Worm (Caenorhabditis elegans) whole organism, L3 larva: ENCODE data around the gene tim-1.
A peak's percentile ranks its signal among the peaks of the same experiment; 100 is the strongest.

Experiments
- R02D3.7 ChIP-seq: fragments of 150-350 bp; optimal IDR thresholded peaks from 2 replicates; lab custom pipeline; 2014; ENCODE audit warnings: missing biosample characterization, missing genetic modification characterization
- ZK546.5 ChIP-seq: sonication (generic microtip); optimal IDR thresholded peaks from 2 replicates; lab custom pipeline; 2017; ENCODE audit warnings: missing biosample characterization, missing genetic modification characterization
- ceh-16 ChIP-seq: sonication (generic microtip); optimal IDR thresholded peaks from 2 replicates; lab custom pipeline; 2017; ENCODE audit warnings: missing biosample characterization, missing genetic modification characterization
- ceh-28 ChIP-seq: fragments of 150-350 bp; optimal IDR thresholded peaks from 2 replicates; lab custom pipeline; 2014; ENCODE audit warnings: missing biosample characterization, missing genetic modification reagents, missing genetic modification characterization
- ceh-82 ChIP-seq: fragments of 150-350 bp; optimal IDR thresholded peaks from 2 replicates; lab custom pipeline; 2014; ENCODE audit warnings: missing biosample characterization, missing genetic modification characterization
- ceh-9 ChIP-seq: sonication (generic microtip); optimal IDR thresholded peaks from 2 replicates; lab custom pipeline; 2018; ENCODE audit warnings: missing biosample characterization, missing genetic modification characterization
- daf-12 ChIP-seq: fragments of 150-350 bp; optimal IDR thresholded peaks from 2 replicates; lab custom pipeline; 2014; ENCODE audit warnings: missing biosample characterization, missing genetic modification reagents, missing genetic modification characterization
- egl-27 ChIP-seq: sonication (generic microtip); optimal IDR thresholded peaks from 4 replicates; lab custom pipeline; 2017; ENCODE audit warnings: missing biosample characterization, missing genetic modification reagents, missing genetic modification characterization
- elt-1 ChIP-seq: fragments of 150-350 bp; optimal IDR thresholded peaks from 2 replicates; lab custom pipeline; 2014; ENCODE audit warnings: missing biosample characterization, missing genetic modification characterization
- elt-3 ChIP-seq, 3 experiments: fragments of 150-350 bp in 1 of 3; sonication (generic microtip) in 2 of 3; optimal IDR thresholded peaks; 2 replicates in 2 of 3; 4 replicates in 1 of 3; lab custom pipeline; 2014 to 2017; ENCODE audit warnings: missing biosample characterization in 3 of 3, missing genetic modification characterization in 3 of 3
- eor-1 ChIP-seq, 2 experiments: fragments of 150-350 bp; optimal IDR thresholded peaks; 2 replicates each; lab custom pipeline; 2014 to 2018; ENCODE audit warnings: missing biosample characterization in 2 of 2, missing genetic modification characterization in 2 of 2
- fkh-10 ChIP-seq: sonication (generic microtip); optimal IDR thresholded peaks from 2 replicates; lab custom pipeline; 2017; ENCODE audit warnings: missing biosample characterization, missing genetic modification reagents, missing genetic modification characterization
- fkh-2 ChIP-seq: fragments of 150-350 bp; optimal IDR thresholded peaks from 2 replicates; lab custom pipeline; 2014; ENCODE audit warnings: missing biosample characterization, missing genetic modification reagents, missing genetic modification characterization
- fos-1 ChIP-seq: fragments of 150-350 bp; optimal IDR thresholded peaks from 2 replicates; lab custom pipeline; 2014; ENCODE audit warnings: missing biosample characterization, missing genetic modification characterization
- hmg-11 ChIP-seq: sonication (generic microtip); optimal IDR thresholded peaks from 2 replicates; lab custom pipeline; 2016; ENCODE audit warnings: missing genetic modification characterization, missing compliant biosample characterization
- jun-1 ChIP-seq: fragments of 150-350 bp; optimal IDR thresholded peaks from 2 replicates; lab custom pipeline; 2014; ENCODE audit warnings: missing biosample characterization, missing genetic modification reagents, missing genetic modification characterization
- lsy-12 ChIP-seq: sonication (generic microtip); optimal IDR thresholded peaks from 2 replicates; lab custom pipeline; 2016; ENCODE audit warnings: mild to moderate bottlenecking, missing genetic modification characterization, missing compliant biosample characterization
- mdl-1 ChIP-seq: fragments of 150-350 bp; optimal IDR thresholded peaks from 2 replicates; lab custom pipeline; 2014; ENCODE audit warnings: missing biosample characterization, missing genetic modification characterization
- nfya-1 ChIP-seq: sonication (generic microtip); optimal IDR thresholded peaks from 2 replicates; lab custom pipeline; 2017; ENCODE audit warnings: missing genetic modification characterization, mild to moderate bottlenecking, missing compliant biosample characterization, antibody characterized with exemption, moderate library complexity; ENCODE audit not compliant: insufficient read depth
- nhr-11 ChIP-seq: fragments of 150-350 bp; optimal IDR thresholded peaks from 2 replicates; lab custom pipeline; 2014; ENCODE audit warnings: missing biosample characterization, missing genetic modification characterization
- nhr-23 ChIP-seq: fragments of 150-350 bp; optimal IDR thresholded peaks from 2 replicates; lab custom pipeline; 2014; ENCODE audit warnings: missing biosample characterization, missing genetic modification reagents, missing genetic modification characterization
- nhr-237 ChIP-seq: fragments of 150-350 bp; optimal IDR thresholded peaks from 2 replicates; lab custom pipeline; 2014; ENCODE audit warnings: missing biosample characterization, missing genetic modification characterization
- nhr-28 ChIP-seq: fragments of 150-350 bp; optimal IDR thresholded peaks from 2 replicates; lab custom pipeline; 2014; ENCODE audit warnings: missing biosample characterization, missing genetic modification characterization
- nhr-43 ChIP-seq: sonication (generic microtip); optimal IDR thresholded peaks from 2 replicates; lab custom pipeline; 2016; ENCODE audit warnings: mild to moderate bottlenecking, missing genetic modification characterization, missing compliant biosample characterization; ENCODE audit not compliant: poor library complexity, severe bottlenecking
- nhr-67 ChIP-seq: fragments of 150-350 bp; optimal IDR thresholded peaks from 2 replicates; lab custom pipeline; 2014; ENCODE audit warnings: missing biosample characterization, missing genetic modification characterization
- nhr-77 ChIP-seq: fragments of 150-350 bp; optimal IDR thresholded peaks from 2 replicates; lab custom pipeline; 2014; ENCODE audit warnings: missing biosample characterization, missing genetic modification characterization
- pha-4 ChIP-seq: fragments of 150-350 bp; optimal IDR thresholded peaks from 2 replicates; lab custom pipeline; 2014; ENCODE audit warnings: missing biosample characterization, missing genetic modification reagents, missing genetic modification characterization
- pqm-1 ChIP-seq: fragments of 150-350 bp; optimal IDR thresholded peaks from 2 replicates; lab custom pipeline; 2017; ENCODE audit warnings: missing biosample characterization, missing genetic modification characterization, inconsistent platforms
- sea-2 ChIP-seq: fragments of 150-350 bp; sonication (generic microtip); optimal IDR thresholded peaks from 4 replicates; lab custom pipeline; 2014; ENCODE audit warnings: missing biosample characterization, missing genetic modification reagents, missing genetic modification characterization
- skn-1 ChIP-seq: fragments of 150-350 bp; optimal IDR thresholded peaks from 2 replicates; lab custom pipeline; 2014; ENCODE audit warnings: missing biosample characterization, missing genetic modification characterization
- snpc-4 ChIP-seq: fragments of 150-350 bp; optimal IDR thresholded peaks from 2 replicates; lab custom pipeline; 2014; ENCODE audit warnings: missing biosample characterization, missing genetic modification characterization
- unc-39 ChIP-seq: sonication (generic microtip); optimal IDR thresholded peaks from 4 replicates; lab custom pipeline; 2017; ENCODE audit warnings: missing biosample characterization, missing genetic modification characterization
- zag-1 ChIP-seq: fragments of 150-350 bp; optimal IDR thresholded peaks from 2 replicates; lab custom pipeline; 2014; ENCODE audit warnings: missing biosample characterization, missing genetic modification characterization
- ztf-11 ChIP-seq: fragments of 150-350 bp; optimal IDR thresholded peaks from 2 replicates; lab custom pipeline; 2014; ENCODE audit warnings: missing biosample characterization, missing genetic modification characterization
- ztf-4 ChIP-seq: fragments of 150-350 bp; optimal IDR thresholded peaks from 2 replicates; lab custom pipeline; 2014; ENCODE audit warnings: missing biosample characterization, missing genetic modification characterization

Gene tim-1

ce11 chrIII:12273598-12274090 lies 23.7 kb upstream of the tim-1 start, which contains the start of the genes Y75B8A.24 and Y75B8A.25 (continued):
- TF ChIP-seq nhr-77 (tag; lab: Kevin White, UChicago) (no peak), lsy-12 (tag; lab: Kevin White, UChicago) (peak; percentile 37), pha-4 (tag; lab: Kevin White, UChicago) (peak; percentile 64), eor-1 (tag; optimal IDR thresholded peaks at IDR 0.05; lab: Kevin White, UChicago) (peak in 1 of 2 experiments; percentile 25), pqm-1 (tag; lab: Kevin White, UChicago) (no peak), nhr-11 (no peak), ceh-28 (tag; lab: Kevin White, UChicago) (peak; percentile 55), nhr-237 (tag; lab: Kevin White, UChicago) (no peak)
- TF ChIP-seq, all 47 proteins: peak for 14

ce11 chrIII:12270391-12270790 lies 20.4 kb upstream of the tim-1 start:
- TF ChIP-seq jun-1 (tag; lab: Kevin White, UChicago) (no peak), nfya-1 (tag; lab: Kevin White, UChicago) (peak; percentile 75)

- TF ChIP-seq ceh-82 (tag; lab: Kevin White, UChicago) (no peak), nfya-1 (tag; lab: Kevin White, UChicago) (peak; percentile 98), ZK546.5 (no peak)
Observed at ce11 chrIII:12269807-12270206, 19.8 kb upstream of the tim-1 start.

DNA sequence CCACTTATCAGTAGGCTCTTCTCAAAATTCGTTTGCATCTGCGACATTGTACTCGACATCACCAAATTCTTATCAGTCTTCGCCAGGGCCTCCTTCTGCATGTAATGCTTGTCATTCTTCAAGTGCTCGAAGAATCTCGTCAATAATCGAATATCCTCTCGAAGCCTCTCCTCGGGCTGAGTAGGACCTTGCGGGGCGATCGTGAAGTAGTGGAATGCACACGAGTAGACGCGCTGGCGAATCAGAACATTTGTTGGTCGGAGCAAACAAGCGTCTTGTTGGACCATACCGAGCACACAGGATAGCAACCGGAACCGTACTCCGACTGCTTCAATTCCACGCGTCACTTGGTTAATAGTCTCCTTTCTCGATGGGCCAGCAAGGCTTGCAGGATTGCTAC lies 10.4 kb upstream of the tim-1 start:
- TF ChIP-seq R02D3.7 (tag; lab: Kevin White, UChicago): no peak
- TF ChIP-seq elt-3 (tag; optimal IDR thresholded peaks at IDR 0.05; lab: Kevin White, UChicago): no peak
- TF ChIP-seq ceh-16 (tag; lab: Kevin White, UChicago): no peak
- TF ChIP-seq fkh-2 (tag; lab: Kevin White, UChicago): no peak
- no peak for TF ChIP-seq ztf-11 (tag; lab: Kevin White, UChicago)
- no peak for TF ChIP-seq daf-12
- TF ChIP-seq ceh-9 (tag; lab: Kevin White, UChicago): no peak
- TF ChIP-seq unc-39 (tag; lab: Kevin White, UChicago): no peak
- no peak for TF ChIP-seq ZK546.5
- no peak for TF ChIP-seq sea-2 (GFP tag; lab: Kevin White, UChicago)
- TF ChIP-seq mdl-1 (tag; lab: Kevin White, UChicago): no peak
- no peak for TF ChIP-seq lsy-12 (tag; lab: Kevin White, UChicago)

- TF ChIP-seq sea-2 (GFP tag; lab: Kevin White, UChicago): no peak
- TF ChIP-seq pha-4 (tag; lab: Kevin White, UChicago): no peak
- TF ChIP-seq nhr-28 (tag; lab: Kevin White, UChicago): no peak
- no peak for TF ChIP-seq ceh-16 (tag; lab: Kevin White, UChicago)
- TF ChIP-seq ztf-4 (tag; lab: Kevin White, UChicago): no peak
- TF ChIP-seq snpc-4 (tag; lab: Kevin White, UChicago): no peak
- no peak for TF ChIP-seq fkh-2 (tag; lab: Kevin White, UChicago)
- no peak for TF ChIP-seq fkh-10 (GFP tag; lab: Kevin White, UChicago)
- TF ChIP-seq elt-1 (tag; lab: Kevin White, UChicago): no peak
- no peak for TF ChIP-seq hmg-11 (tag; lab: Kevin White, UChicago)
- no peak for TF ChIP-seq egl-27 (tag; lab: Kevin White, UChicago)
- no peak for TF ChIP-seq nhr-23
- TF ChIP-seq nhr-77 (tag; lab: Kevin White, UChicago): no peak
- TF ChIP-seq nhr-67 (tag; lab: Kevin White, UChicago): no peak
- no peak for TF ChIP-seq zag-1 (tag; lab: Kevin White, UChicago)
- no peak for TF ChIP-seq fos-1 (tag; lab: Kevin White, UChicago)
- TF ChIP-seq nfya-1 (tag; lab: Kevin White, UChicago): no peak
- no peak for TF ChIP-seq nhr-43 (tag; lab: Kevin White, UChicago)
- no peak for TF ChIP-seq skn-1 (tag; lab: Kevin White, UChicago)
- TF ChIP-seq daf-12: no peak
Observed at ce11 chrIII:12259793-12260192, 9.8 kb upstream of the tim-1 start.
